Worm (Caenorhabditis elegans): ENCODE measurements around the gene istr-1.

istr-1 gene

DNA sequence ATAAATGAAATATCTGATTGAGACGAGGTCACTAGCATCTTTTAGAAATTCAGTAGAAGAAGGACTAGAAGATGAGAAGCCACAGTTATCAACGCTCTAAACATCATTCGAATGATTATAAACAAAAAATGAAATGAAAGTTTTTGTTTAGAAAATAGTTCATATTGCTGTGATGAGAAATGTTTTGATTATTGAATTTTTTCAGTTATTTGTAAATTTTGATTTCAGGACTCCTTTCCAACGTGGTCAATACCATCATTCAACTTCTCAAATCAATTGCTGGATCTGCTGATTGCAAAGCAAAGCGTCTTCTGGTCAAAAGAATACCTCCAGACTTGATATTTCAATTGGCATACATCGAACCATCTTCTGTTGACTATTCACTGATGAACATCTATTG is 39.5 kb upstream of the istr-1 start, which contains the start of gene W05B10.6:
Gene W05B10.6 (minus strand): TSS at position 101 of the 400 bp plus-strand sequence.
- no peak for TF ChIP-seq hlh-17 (GFP tag; optimal IDR thresholded peaks at IDR 0.05; ENCODE audit: borderline replicate concordance)

ce11 chrV:12659426-12659825 is 38.2 kb upstream of the istr-1 start, which contains the start of gene ccch-3:
ccch-3 (minus strand) TSS chrV:12659687.
- TF ChIP-seq fkh-4 (tag; optimal IDR thresholded peaks at IDR 0.05; ENCODE audit: borderline replicate concordance) (peak; percentile 31), lin-15B (tag; optimal IDR thresholded peaks at IDR 0.05) (no peak), pqm-1 (tag; optimal IDR thresholded peaks at IDR 0.05) (no peak), vab-15 (tag; optimal IDR thresholded peaks at IDR 0.05) (peak; percentile 45), C16A3.4 (tag; optimal IDR thresholded peaks at IDR 0.05) (peak; percentile 85), lsy-2 (tag; optimal IDR thresholded peaks at IDR 0.05) (peak; percentile 79 to 88), ceh-8 (GFP tag; optimal IDR thresholded peaks at IDR 0.05) (peak; percentile 51), zip-4 (GFP tag; optimal IDR thresholded peaks at IDR 0.05) (no peak), hpl-2 (GFP tag; optimal IDR thresholded peaks at IDR 0.05) (no peak), nhr-12 (tag; optimal IDR thresholded peaks at IDR 0.05) (no peak), isw-1 (GFP tag; IDR thresholded peaks at IDR 0.05) (peak; percentile 28), jun-1 (tag; optimal IDR thresholded peaks at IDR 0.05) (peak; percentile 3), ceh-90 (tag; optimal IDR thresholded peaks at IDR 0.05) (no peak), nhr-47 (tag; optimal IDR thresholded peaks at IDR 0.05) (peak; percentile 80), fkh-10 (GFP tag; optimal IDR thresholded peaks at IDR 0.05) (peak; percentile 17), grh-1 (GFP tag; IDR thresholded peaks at IDR 0.05) (0 out of 2 replicates have a peak, but pooled peaks have one; percentile 30), nhr-77 (tag; optimal IDR thresholded peaks at IDR 0.05) (peak; percentile 5), ztf-4 (tag; optimal IDR thresholded peaks at IDR 0.05) (peak; percentile 34), mef-2 (tag; optimal IDR thresholded peaks at IDR 0.05) (no peak), irx-1 (tag; optimal IDR thresholded peaks at IDR 0.05) (peak; percentile 43), sox-4 (tag; optimal IDR thresholded peaks at IDR 0.05) (peak; percentile 54), aha-1 (tag; optimal IDR thresholded peaks at IDR 0.05) (no peak), zag-1 (tag; optimal IDR thresholded peaks at IDR 0.05) (no peak), lin-13 (GFP tag; optimal IDR thresholded peaks at IDR 0.05) (peak; percentile 72), nhr-76 (tag; optimal IDR thresholded peaks at IDR 0.05) (no peak), efl-3 (GFP tag; optimal IDR thresholded peaks at IDR 0.05) (no peak), F16B12.6 (tag; optimal IDR thresholded peaks at IDR 0.05) (peak; percentile 48), C04F5.9 (tag; optimal IDR thresholded peaks at IDR 0.05) (peak; percentile 42), tlp-1 (tag; optimal IDR thresholded peaks at IDR 0.05) (no peak), efl-1 (optimal IDR thresholded peaks at IDR 0.05) (peak; percentile 72 to 80), efl-1 (GFP tag; optimal IDR thresholded peaks at IDR 0.05 in 1 of 2) (peak; percentile 78 to 97), nhr-11 (tag; optimal IDR thresholded peaks at IDR 0.05) (no peak), nhr-28 (tag; optimal IDR thresholded peaks at IDR 0.05) (no peak), unc-86 (tag; optimal IDR thresholded peaks at IDR 0.05) (peak; percentile 29), xbp-1 (tag; optimal IDR thresholded peaks at IDR 0.05) (peak; percentile 80), swsn-7 (tag; optimal IDR thresholded peaks at IDR 0.05) (peak; percentile 78), dpl-1 (GFP tag; optimal IDR thresholded peaks at IDR 0.05) (peak; percentile 63 to 83 (median 81)), blmp-1 (tag; optimal IDR thresholded peaks at IDR 0.05) (peak; percentile 66), sptf-1 (tag; optimal IDR thresholded peaks at IDR 0.05) (no peak), mep-1 (tag; optimal IDR thresholded peaks at IDR 0.05) (peak; percentile 82), nhr-71 (tag; optimal IDR thresholded peaks at IDR 0.05) (peak; percentile 84), lin-14 (GFP tag; optimal IDR thresholded peaks at IDR 0.05) (peak; percentile 90), ceh-63 (GFP tag; optimal IDR thresholded peaks at IDR 0.05) (no peak), pag-3 (tag; optimal IDR thresholded peaks at IDR 0.05; ENCODE audit: borderline replicate concordance, insufficient read depth) (peak; percentile 16), unc-130 (tag; optimal IDR thresholded peaks at IDR 0.05) (peak; percentile 78), egl-27 (tag; optimal IDR thresholded peaks at IDR 0.05) (no peak), hlh-4 (tag; optimal IDR thresholded peaks at IDR 0.05) (no peak), ceh-88 (GFP tag; IDR thresholded peaks at IDR 0.05) (no peak), nhr-90 (tag; optimal IDR thresholded peaks at IDR 0.05; ENCODE audit: poor library complexity) (peak; percentile 81), ceh-82 (tag; optimal IDR thresholded peaks at IDR 0.05) (peak; percentile 27 to 50 (median 44)), fkh-8 (tag; optimal IDR thresholded peaks at IDR 0.05) (peak; percentile 70)
